Fruit fly (Drosophila melanogaster): Measurements from ENCODE around the gene NSD.

- TF ChIP-seq Myc (optimal IDR thresholded peaks at IDR 0.05) = no peak
- no peak for TF ChIP-seq ttk (optimal IDR thresholded peaks at IDR 0.05)
- no peak for TF ChIP-seq psq (optimal IDR thresholded peaks at IDR 0.05)
- TF ChIP-seq h (optimal IDR thresholded peaks at IDR 0.05) = no peak
These were observed 10.9 kb downstream of the NSD start for dm6 chr3R:27926738-27927215.

Data from Kc167 (cell line).